Fruit fly (Drosophila melanogaster) whole organism, prepupa: ENCODE data around the gene Grx1.

Experiments
- Blimp-1 ChIP-seq: fragments of 200-800 bp; sonication (Bioruptor generic); optimal IDR thresholded peaks from 3 replicates; lab custom pipeline; 2017; ENCODE audit warnings: missing biosample characterization, missing genetic modification characterization, mild to moderate bottlenecking, moderate library complexity, missing genetic modification reagents
- CG10631 ChIP-seq: fragments of 200-800 bp; sonication (Bioruptor generic); optimal IDR thresholded peaks from 2 replicates; lab custom pipeline; 2016; ENCODE audit warnings: missing biosample characterization, missing genetic modification characterization
- CG11294 ChIP-seq: fragments of 200-800 bp; sonication (Bioruptor generic); IDR thresholded peaks from 2 replicates; pipeline ENCODE4 v1.3.6; 2022; ENCODE audit warnings: missing biosample characterization, missing genetic modification characterization
- CG11762 ChIP-seq: fragments of 200-800 bp; sonication (Bioruptor generic); optimal IDR thresholded peaks from 3 replicates; lab custom pipeline; 2016; ENCODE audit warnings: missing biosample characterization, missing genetic modification characterization; ENCODE audit not compliant: insufficient read depth
- CG11902 ChIP-seq: fragments of 200-800 bp; sonication (Bioruptor generic); optimal IDR thresholded peaks from 3 replicates; lab custom pipeline; 2016; ENCODE audit warnings: missing biosample characterization, missing genetic modification characterization
- CG1621 ChIP-seq: fragments of 200-800 bp; sonication (Bioruptor generic); optimal IDR thresholded peaks from 3 replicates; lab custom pipeline; 2018; ENCODE audit warnings: missing biosample characterization, mild to moderate bottlenecking, missing genetic modification characterization
- CG16779 ChIP-seq: fragments of 200-800 bp; sonication (Bioruptor generic); optimal IDR thresholded peaks from 3 replicates; lab custom pipeline; 2017; ENCODE audit warnings: missing biosample characterization, mild to moderate bottlenecking, missing genetic modification characterization
- CG3032 ChIP-seq: fragments of 200-800 bp; optimal IDR thresholded peaks from 2 replicates; lab custom pipeline; 2019; ENCODE audit warnings: missing biosample characterization, mild to moderate bottlenecking, missing genetic modification characterization, moderate library complexity
- CG31627 ChIP-seq: fragments of 200-800 bp; sonication (Bioruptor generic); optimal IDR thresholded peaks from 3 replicates; lab custom pipeline; 2016; ENCODE audit warnings: missing biosample characterization, missing genetic modification characterization
- CG34406 ChIP-seq: fragments of 200-800 bp; sonication (Bioruptor generic); optimal IDR thresholded peaks from 3 replicates; lab custom pipeline; 2016; ENCODE audit warnings: missing biosample characterization, missing genetic modification characterization
- CG3919 ChIP-seq: fragments of 200-800 bp; sonication (Bioruptor generic); optimal IDR thresholded peaks from 3 replicates; lab custom pipeline; 2016; ENCODE audit warnings: missing biosample characterization, missing genetic modification characterization
- CG4318 ChIP-seq: fragments of 200-800 bp; sonication (Bioruptor generic); optimal IDR thresholded peaks from 3 replicates; lab custom pipeline; 2017; ENCODE audit warnings: missing biosample characterization, mild to moderate bottlenecking, missing genetic modification characterization
- CG6163 ChIP-seq: fragments of 200-800 bp; sonication (Bioruptor generic); IDR thresholded peaks from 3 replicates; pipeline ENCODE4 v1.3.6; 2022; ENCODE audit warnings: missing biosample characterization, missing genetic modification characterization
- CG6276 ChIP-seq: fragments of 200-800 bp; sonication (Bioruptor generic); optimal IDR thresholded peaks from 2 replicates; lab custom pipeline; 2017; ENCODE audit warnings: missing biosample characterization, mild to moderate bottlenecking, missing genetic modification characterization
- CG6792 ChIP-seq: fragments of 200-800 bp; sonication (Bioruptor generic); optimal IDR thresholded peaks from 3 replicates; lab custom pipeline; 2016; ENCODE audit warnings: missing biosample characterization, missing genetic modification characterization
- CG6808 ChIP-seq: fragments of 200-800 bp; sonication (Bioruptor generic); optimal IDR thresholded peaks from 3 replicates; lab custom pipeline; 2017; ENCODE audit warnings: missing biosample characterization, missing genetic modification characterization, mild to moderate bottlenecking, moderate library complexity, missing genetic modification reagents
- CG6854 ChIP-seq: fragments of 200-800 bp; sonication (Bioruptor generic); optimal IDR thresholded peaks from 2 replicates; lab custom pipeline; 2017; ENCODE audit warnings: missing biosample characterization, mild to moderate bottlenecking, missing genetic modification characterization
- CG7368 ChIP-seq: fragments of 200-800 bp; sonication (Bioruptor generic); optimal IDR thresholded peaks from 3 replicates; lab custom pipeline; 2016; ENCODE audit warnings: missing biosample characterization, missing genetic modification characterization
- CG8119 ChIP-seq: fragments of 200-800 bp; sonication (Bioruptor generic); IDR thresholded peaks from 3 replicates; pipeline ENCODE4 v1.3.6; 2022; ENCODE audit warnings: missing biosample characterization, missing genetic modification characterization
- CG8319 ChIP-seq: fragments of 200-800 bp; sonication (Bioruptor generic); optimal IDR thresholded peaks from 3 replicates; lab custom pipeline; 2016; ENCODE audit warnings: missing biosample characterization, missing genetic modification characterization
- CG8632 ChIP-seq: fragments of 200-800 bp; sonication (Bioruptor generic); optimal IDR thresholded peaks from 3 replicates; lab custom pipeline; 2016; ENCODE audit warnings: missing biosample characterization, missing genetic modification characterization
- CG9139 ChIP-seq: fragments of 200-800 bp; sonication (Bioruptor generic); optimal IDR thresholded peaks from 3 replicates; lab custom pipeline; 2017; ENCODE audit warnings: missing biosample characterization, mild to moderate bottlenecking, missing genetic modification characterization
- Eip78C ChIP-seq: fragments of 200-800 bp; sonication (Bioruptor generic); peaks from one replicate; lab custom pipeline; 2016; ENCODE audit warnings: missing biosample characterization, missing genetic modification characterization
- Eip93F ChIP-seq: fragments of 200-800 bp; sonication (Bioruptor generic); optimal IDR thresholded peaks from 2 replicates; lab custom pipeline; 2016; ENCODE audit warnings: missing biosample characterization, mild to moderate bottlenecking, missing genetic modification characterization
- Ets21C ChIP-seq: fragments of 200-800 bp; sonication (Bioruptor generic); optimal IDR thresholded peaks from 3 replicates; lab custom pipeline; 2016; ENCODE audit warnings: missing biosample characterization, missing genetic modification characterization
- Ets96B ChIP-seq: fragments of 200-800 bp; optimal IDR thresholded peaks from 2 replicates; lab custom pipeline; 2019; ENCODE audit warnings: missing biosample characterization, mild to moderate bottlenecking, missing genetic modification characterization, moderate library complexity
- Gug ChIP-seq: fragments of 200-800 bp; sonication (Bioruptor generic); IDR thresholded peaks from 2 replicates; pipeline ENCODE4 v1.3.6; 2022; ENCODE audit warnings: missing biosample characterization, missing genetic modification characterization
- Hr38 ChIP-seq: sonication (Bioruptor generic); optimal IDR thresholded peaks from 2 replicates; lab custom pipeline; 2016; ENCODE audit warnings: missing biosample characterization, missing genetic modification characterization
- Hr39 ChIP-seq: fragments of 200-800 bp; sonication (Bioruptor generic); optimal IDR thresholded peaks from 2 replicates; lab custom pipeline; 2016; ENCODE audit warnings: missing biosample characterization, missing genetic modification characterization
- Hr4 ChIP-seq: fragments of 200-800 bp; sonication (Bioruptor generic); optimal IDR thresholded peaks from 3 replicates; lab custom pipeline; 2016; ENCODE audit warnings: missing biosample characterization, missing genetic modification characterization
- Lpt ChIP-seq: fragments of 200-800 bp; sonication (Bioruptor generic); optimal IDR thresholded peaks from 3 replicates; lab custom pipeline; 2016; ENCODE audit warnings: missing biosample characterization, missing genetic modification characterization
- Met ChIP-seq: fragments of 200-800 bp; sonication (Bioruptor generic); optimal IDR thresholded peaks from 3 replicates; lab custom pipeline; 2016; ENCODE audit warnings: missing biosample characterization, missing genetic modification characterization
- OdsH ChIP-seq: fragments of 200-800 bp; sonication (Bioruptor generic); optimal IDR thresholded peaks from 3 replicates; lab custom pipeline; 2016; ENCODE audit warnings: missing biosample characterization, missing genetic modification characterization
- Smox ChIP-seq: fragments of 200-800 bp; sonication (Bioruptor generic); optimal IDR thresholded peaks from 3 replicates; lab custom pipeline; 2016; ENCODE audit warnings: missing biosample characterization, missing genetic modification characterization
- achi ChIP-seq: fragments of 200-800 bp; sonication (Bioruptor generic); optimal IDR thresholded peaks from 3 replicates; lab custom pipeline; 2016; ENCODE audit warnings: missing biosample characterization, missing genetic modification characterization
- cyc ChIP-seq: fragments of 200-800 bp; sonication (Bioruptor generic); optimal IDR thresholded peaks from 3 replicates; lab custom pipeline; 2016; ENCODE audit warnings: missing biosample characterization, missing genetic modification characterization
- dsx ChIP-seq: fragments of 200-800 bp; optimal IDR thresholded peaks from 3 replicates; lab custom pipeline; 2019; ENCODE audit warnings: missing biosample characterization, mild to moderate bottlenecking, missing genetic modification characterization, moderate library complexity; ENCODE audit not compliant: poor library complexity, severe bottlenecking
- eg ChIP-seq: fragments of 200-800 bp; sonication (Bioruptor generic); IDR thresholded peaks from 3 replicates; pipeline ENCODE4 v1.3.6; 2022; ENCODE audit warnings: missing biosample characterization, missing genetic modification characterization
- esn ChIP-seq: fragments of 200-800 bp; sonication (Bioruptor generic); optimal IDR thresholded peaks from 2 replicates; lab custom pipeline; 2016; ENCODE audit warnings: missing biosample characterization, mild to moderate bottlenecking, missing genetic modification characterization, moderate library complexity
- fd59A ChIP-seq: fragments of 200-800 bp; sonication (Bioruptor generic); optimal IDR thresholded peaks from 2 replicates; lab custom pipeline; 2017; ENCODE audit warnings: missing biosample characterization, mild to moderate bottlenecking, missing genetic modification characterization, missing genetic modification reagents
- fd85E ChIP-seq: fragments of 200-800 bp; sonication (Bioruptor generic); optimal IDR thresholded peaks from 3 replicates; lab custom pipeline; 2016; ENCODE audit warnings: missing biosample characterization, missing genetic modification characterization
- fkh ChIP-seq: fragments of 200-800 bp; sonication (Bioruptor generic); optimal IDR thresholded peaks from 3 replicates; lab custom pipeline; 2017; ENCODE audit warnings: missing biosample characterization, mild to moderate bottlenecking, missing genetic modification characterization, moderate library complexity
- lz ChIP-seq: fragments of 200-800 bp; sonication (Bioruptor generic); optimal IDR thresholded peaks from 3 replicates; lab custom pipeline; 2016; ENCODE audit warnings: missing biosample characterization, missing genetic modification characterization
- pdm3 ChIP-seq: fragments of 200-800 bp; sonication (Bioruptor generic); optimal IDR thresholded peaks from 3 replicates; lab custom pipeline; 2016; ENCODE audit warnings: missing biosample characterization, missing genetic modification characterization
- salr ChIP-seq, 2 experiments: fragments of 200-800 bp; sonication (Bioruptor generic); optimal IDR thresholded peaks; 3 replicates each; lab custom pipeline; 2016 to 2018; ENCODE audit warnings: missing biosample characterization in 2 of 2, missing genetic modification characterization in 2 of 2, mild to moderate bottlenecking in 1 of 2
- spab ChIP-seq: fragments of 200-800 bp; sonication (Bioruptor generic); optimal IDR thresholded peaks from 2 replicates; lab custom pipeline; 2017; ENCODE audit warnings: missing biosample characterization, mild to moderate bottlenecking, missing genetic modification characterization, missing genetic modification reagents
- ss ChIP-seq, 2 experiments: fragments of 200-800 bp; sonication (Bioruptor generic); optimal IDR thresholded peaks; 2 replicates in 1 of 2; 3 replicates in 1 of 2; lab custom pipeline; 2017 to 2018; ENCODE audit warnings: mild to moderate bottlenecking in 2 of 2, missing biosample characterization in 2 of 2, missing genetic modification characterization in 2 of 2, moderate library complexity in 1 of 2
- svp ChIP-seq: fragments of 200-800 bp; sonication (Bioruptor generic); peaks from one replicate; lab custom pipeline; 2016; ENCODE audit warnings: missing biosample characterization, missing genetic modification characterization
- topi ChIP-seq: fragments of 200-800 bp; sonication (Bioruptor generic); optimal IDR thresholded peaks from 3 replicates; lab custom pipeline; 2016; ENCODE audit warnings: missing biosample characterization, missing genetic modification characterization
- vri ChIP-seq: fragments of 200-800 bp; sonication (Bioruptor generic); optimal IDR thresholded peaks from 3 replicates; lab custom pipeline; 2016; ENCODE audit warnings: missing biosample characterization, mild to moderate bottlenecking, missing genetic modification characterization

The Grx1 gene

DNA sequence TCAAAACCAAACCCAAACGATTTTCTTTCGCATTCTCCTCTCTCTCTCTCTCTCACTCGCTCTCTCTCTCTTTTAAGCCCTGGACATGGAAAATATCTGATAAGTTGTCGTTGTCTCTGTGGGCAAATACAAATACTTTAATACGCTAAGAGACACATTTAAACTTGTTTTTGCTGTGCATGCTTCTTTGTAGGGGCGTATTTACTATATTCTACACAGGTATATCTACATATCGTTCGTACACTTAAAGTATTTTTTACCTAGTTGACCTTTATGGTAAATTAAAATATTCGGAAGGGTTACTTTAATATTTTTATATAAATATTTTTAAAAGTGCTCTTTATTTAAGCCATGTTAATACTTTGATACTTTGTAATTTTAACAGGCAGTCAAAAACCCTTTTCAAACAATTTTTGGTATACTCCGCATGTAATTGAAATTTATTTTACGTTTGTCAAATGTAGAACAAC is 22.7 kb upstream of the Grx1 start (continued):
- TF ChIP-seq Blimp-1 (GFP tag; lab: Kevin White, UChicago) (no peak), Gug (GFP tag; lab: Robert Waterston, UW) (no peak), fkh (GFP tag; lab: Kevin White, UChicago) (peak; percentile 17), dsx (GFP tag; lab: Kevin White, UChicago) (peak; percentile 74)

DNA sequence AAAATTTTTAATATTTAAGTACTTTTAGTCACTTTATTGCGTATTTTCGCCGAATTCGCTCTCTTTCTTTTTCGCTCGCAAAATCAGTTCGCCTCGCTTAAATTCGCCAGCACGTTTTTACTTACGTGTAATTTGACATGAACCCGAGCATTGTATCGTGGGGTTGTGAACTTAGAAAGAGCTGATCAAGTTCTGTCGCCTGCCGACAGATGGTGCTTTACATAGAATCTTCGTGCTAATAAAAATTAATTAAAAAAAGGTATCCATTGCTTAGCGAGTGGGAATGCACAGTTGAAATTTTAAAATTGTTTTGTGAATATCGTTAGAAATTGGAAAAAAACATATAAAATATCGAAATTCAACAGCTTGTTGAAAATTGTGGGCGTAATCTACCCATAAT is 20.6 kb upstream of the Grx1 start:
- TF ChIP-seq CG3919 (GFP tag; lab: Kevin White, UChicago), result no peak
- peak; percentile 43 for TF ChIP-seq OdsH
- TF ChIP-seq spab, result no peak
- TF ChIP-seq CG11294 (GFP tag; lab: Robert Waterston, UW), result no peak
- TF ChIP-seq Hr4, result peak; percentile 35
- TF ChIP-seq salr (GFP tag; optimal IDR thresholded peaks at IDR 0.05; lab: Kevin White, UChicago), result no peak
- TF ChIP-seq CG6276, result no peak
- peak; percentile 46 for TF ChIP-seq Met (GFP tag; lab: Kevin White, UChicago)
- TF ChIP-seq CG8319, result peak; percentile 0
- TF ChIP-seq svp (GFP tag; lab: Kevin White, UChicago), result no peak
- TF ChIP-seq CG6163, result no peak
- no peak for TF ChIP-seq fkh (GFP tag; lab: Kevin White, UChicago)
- TF ChIP-seq CG6792 (GFP tag; lab: Kevin White, UChicago), result peak; percentile 17
- TF ChIP-seq Eip93F (GFP tag; lab: Kevin White, UChicago), result peak; percentile 1
- no peak for TF ChIP-seq CG4318 (GFP tag; lab: Kevin White, UChicago)
- TF ChIP-seq CG34406 (GFP tag; lab: Kevin White, UChicago), result no peak
- TF ChIP-seq achi (GFP tag; lab: Kevin White, UChicago), result peak; percentile 16
- no peak for TF ChIP-seq eg (GFP tag; lab: Robert Waterston, UW)
- TF ChIP-seq vri (GFP tag; lab: Kevin White, UChicago), result peak; percentile 10
- no peak for TF ChIP-seq CG9139
- TF ChIP-seq CG6854 (GFP tag; lab: Kevin White, UChicago), result no peak
- no peak for TF ChIP-seq CG8632 (GFP tag; lab: Kevin White, UChicago)
- TF ChIP-seq Ets96B (tag; lab: Kevin White, UChicago), result no peak
- TF ChIP-seq topi (GFP tag; lab: Kevin White, UChicago), result no peak
- TF ChIP-seq cyc (GFP tag; lab: Kevin White, UChicago), result peak; percentile 59
- no peak for TF ChIP-seq CG1621 (tag; lab: Kevin White, UChicago)
- TF ChIP-seq esn (GFP tag; lab: Kevin White, UChicago), result peak; percentile 66
- no peak for TF ChIP-seq CG6808 (GFP tag; lab: Kevin White, UChicago)
- TF ChIP-seq Eip78C (GFP tag; lab: Kevin White, UChicago), result no peak
- peak; percentile 13 for TF ChIP-seq CG7368
- no peak for TF ChIP-seq Gug (GFP tag; lab: Robert Waterston, UW)
- TF ChIP-seq ss (GFP tag; optimal IDR thresholded peaks at IDR 0.05; lab: Kevin White, UChicago), result no peak
- no peak for TF ChIP-seq CG11762 (GFP tag; lab: Kevin White, UChicago)
- TF ChIP-seq CG3032 (tag; lab: Kevin White, UChicago), result peak; percentile 39
- peak; percentile 63 for TF ChIP-seq CG31627 (GFP tag; lab: Kevin White, UChicago)
- no peak for TF ChIP-seq Ets21C
- TF ChIP-seq pdm3 (GFP tag; lab: Kevin White, UChicago), result peak; percentile 66
- TF ChIP-seq Blimp-1 (GFP tag; lab: Kevin White, UChicago), result no peak
- peak; percentile 56 for TF ChIP-seq lz (GFP tag; lab: Kevin White, UChicago)
- no peak for TF ChIP-seq CG16779 (tag; lab: Kevin White, UChicago)
- TF ChIP-seq Lpt (GFP tag; lab: Kevin White, UChicago), result no peak
- no peak for TF ChIP-seq dsx (GFP tag; lab: Kevin White, UChicago)
- no peak for TF ChIP-seq CG8119
- TF ChIP-seq Hr39 (GFP tag; lab: Kevin White, UChicago), result peak; percentile 53
- TF ChIP-seq Hr38 (GFP tag; lab: Kevin White, UChicago), result no peak
- no peak for TF ChIP-seq fd85E (GFP tag; lab: Kevin White, UChicago)
- no peak for TF ChIP-seq CG10631 (GFP tag; lab: Kevin White, UChicago)
- TF ChIP-seq CG11902 (GFP tag; lab: Kevin White, UChicago), result no peak
- TF ChIP-seq fd59A (GFP tag; lab: Kevin White, UChicago), result no peak
- peak; percentile 37 for TF ChIP-seq Smox
